Worm (Caenorhabditis elegans): ENCODE measurements around the gene F37A4.3.

DNA sequence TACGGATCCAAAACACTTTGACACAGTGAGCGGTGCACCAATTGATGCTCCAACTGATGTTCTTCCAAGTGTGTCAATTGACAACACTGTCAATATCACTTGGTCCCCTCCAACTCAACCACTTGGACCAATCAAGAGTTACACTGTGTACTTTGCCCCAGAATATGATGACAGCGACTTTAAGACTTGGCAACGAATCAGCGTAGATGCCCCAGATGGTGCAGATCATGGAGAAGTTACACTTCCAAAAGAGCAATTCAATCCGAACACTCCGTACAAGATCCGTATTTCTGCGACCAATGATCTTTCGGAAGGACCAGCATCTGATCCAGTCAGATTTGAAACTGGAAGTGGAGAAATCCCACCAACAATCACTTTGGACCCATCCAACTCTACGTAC is 34.2 kb downstream of the F37A4.3 start:
- TF ChIP-seq unc-39 (tag; optimal IDR thresholded peaks at IDR 0.05) (no peak), ztf-11 (tag; optimal IDR thresholded peaks at IDR 0.05) (no peak), nhr-237 (tag; optimal IDR thresholded peaks at IDR 0.05) (no peak), unc-62 (GFP tag; optimal IDR thresholded peaks at IDR 0.05) (no peak), snpc-4 (tag; optimal IDR thresholded peaks at IDR 0.05) (no peak), hlh-1 (tag; optimal IDR thresholded peaks at IDR 0.05) (no peak), ham-2 (GFP tag; optimal IDR thresholded peaks at IDR 0.05) (no peak), lin-13 (tag; optimal IDR thresholded peaks at IDR 0.05) (no peak), pha-4 (tag; optimal IDR thresholded peaks at IDR 0.05) (no peak), drap-1 (GFP tag; optimal IDR thresholded peaks at IDR 0.05) (no peak), tbx-8 (GFP tag; optimal IDR thresholded peaks at IDR 0.05) (no peak), nhr-28 (tag; optimal IDR thresholded peaks at IDR 0.05) (no peak), elt-3 (tag; optimal IDR thresholded peaks at IDR 0.05) (no peak), elt-1 (tag; optimal IDR thresholded peaks at IDR 0.05; ENCODE audit: borderline replicate concordance, insufficient read depth) (no peak)
